Fruit fly (Drosophila melanogaster): ENCODE data around the gene CG7886.

Gene CG7886

dm6 chr3R:14654976-14655896 lies 12.9 kb upstream of the CG7886 start (continued):
- TF ChIP-seq pros (GFP tag; optimal IDR thresholded peaks at IDR 0.05) (peak; percentile 64), Neu2 (GFP tag; optimal IDR thresholded peaks at IDR 0.05; ENCODE audit: borderline replicate concordance) (peak; percentile 67), E2f2 (GFP tag; IDR thresholded peaks at IDR 0.05) (peak; percentile 75), Camta (GFP tag; optimal IDR thresholded peaks at IDR 0.05) (peak; percentile 92), cg (GFP tag; optimal IDR thresholded peaks at IDR 0.05) (peak; percentile 92), CG9215 (GFP tag; IDR thresholded peaks at IDR 0.05) (peak; percentile 81), CG13287 (GFP tag; IDR thresholded peaks at IDR 0.05; ENCODE audit: partially characterized antibody) (peak; percentile 65), Oli (tag; optimal IDR thresholded peaks at IDR 0.05) (peak; percentile 95), CoRest (tag; optimal IDR thresholded peaks at IDR 0.05) (peak; percentile 95), CG11696 (GFP tag; IDR thresholded peaks at IDR 0.05) (peak; percentile 78), Eip74EF (GFP tag; optimal IDR thresholded peaks at IDR 0.05) (peak in 1 of 2 experiments; percentile 83), toy (GFP tag; IDR thresholded peaks at IDR 0.05) (0 out of 2 replicates have a peak, but pooled peaks have one; percentile 56), CG9727 (GFP tag; optimal IDR thresholded peaks at IDR 0.05) (peak; percentile 95), CG15269 (tag; optimal IDR thresholded peaks at IDR 0.05) (peak; percentile 95), dysf (GFP tag; IDR thresholded peaks at IDR 0.05) (peak; percentile 95), CG3407 (GFP tag; optimal IDR thresholded peaks at IDR 0.05) (peak; percentile 81), CG43689 (GFP tag; IDR thresholded peaks at IDR 0.05) (peak; percentile 79), sob (GFP tag; IDR thresholded peaks at IDR 0.05) (peak; percentile 92), CG7839 (tag; optimal IDR thresholded peaks at IDR 0.05) (peak; percentile 95), chif (GFP tag; optimal IDR thresholded peaks at IDR 0.05) (peak; percentile 91 to 93), CG3163 (GFP tag; optimal IDR thresholded peaks at IDR 0.05) (peak; percentile 55), CG7357 (GFP tag; IDR thresholded peaks at IDR 0.05) (peak; percentile 62; the same call in 2 of the 3 replicates), Dip3 (GFP tag; optimal IDR thresholded peaks at IDR 0.05) (peak; percentile 91), vvl (GFP tag; IDR thresholded peaks at IDR 0.05) (peak; percentile 96), sisA (GFP tag; IDR thresholded peaks at IDR 0.05) (peak; percentile 88), CG9932 (GFP tag; IDR thresholded peaks at IDR 0.05) (peak; percentile 92), HmgZ (tag; optimal IDR thresholded peaks at IDR 0.05) (peak; percentile 94), nmo (GFP tag; optimal IDR thresholded peaks at IDR 0.05) (peak; percentile 93), repo (GFP tag; optimal IDR thresholded peaks at IDR 0.05) (peak; percentile 86), Spps (tag; optimal IDR thresholded peaks at IDR 0.05) (peak; percentile 80), CG8290 (GFP tag; optimal IDR thresholded peaks at IDR 0.05) (peak; percentile 87), CG8290 (tag; optimal IDR thresholded peaks at IDR 0.05) (peak; percentile 74 to 97), tup (GFP tag; optimal IDR thresholded peaks at IDR 0.05) (peak; percentile 89), CG4854 (GFP tag; optimal IDR thresholded peaks at IDR 0.05) (peak; percentile 88), CG11504 (tag; optimal IDR thresholded peaks at IDR 0.05) (peak; percentile 93), ftz-f1 (GFP tag; optimal IDR thresholded peaks at IDR 0.05) (peak; percentile 51), CG7271 (tag; optimal IDR thresholded peaks at IDR 0.05) (peak; percentile 75), aop (GFP tag; IDR thresholded peaks at IDR 0.05) (peak; percentile 82; the same call in 1 of the 2 replicates), corto (GFP tag; optimal IDR thresholded peaks at IDR 0.05) (peak; percentile 86), CG32772 (GFP tag; IDR thresholded peaks at IDR 0.05) (peak; percentile 86), rib (GFP tag; IDR thresholded peaks at IDR 0.05) (peak; percentile 86), CG2202 (tag; optimal IDR thresholded peaks at IDR 0.05) (peak; percentile 87), CG11085 (GFP tag; IDR thresholded peaks at IDR 0.05) (peak; percentile 84), CG9817 (tag; optimal IDR thresholded peaks at IDR 0.05) (peak; percentile 94), wek (GFP tag; optimal IDR thresholded peaks at IDR 0.05) (peak; percentile 87), Hey (tag; optimal IDR thresholded peaks at IDR 0.05) (peak; percentile 81), YL-1 (GFP tag; optimal IDR thresholded peaks at IDR 0.05) (peak; percentile 98), CG14441 (GFP tag; IDR thresholded peaks at IDR 0.05) (peak; percentile 94)

All from whole organism, embryonic.